Fruit fly (Drosophila melanogaster): ENCODE measurements around the gene CG17260.

Gene CG17260

DNA sequence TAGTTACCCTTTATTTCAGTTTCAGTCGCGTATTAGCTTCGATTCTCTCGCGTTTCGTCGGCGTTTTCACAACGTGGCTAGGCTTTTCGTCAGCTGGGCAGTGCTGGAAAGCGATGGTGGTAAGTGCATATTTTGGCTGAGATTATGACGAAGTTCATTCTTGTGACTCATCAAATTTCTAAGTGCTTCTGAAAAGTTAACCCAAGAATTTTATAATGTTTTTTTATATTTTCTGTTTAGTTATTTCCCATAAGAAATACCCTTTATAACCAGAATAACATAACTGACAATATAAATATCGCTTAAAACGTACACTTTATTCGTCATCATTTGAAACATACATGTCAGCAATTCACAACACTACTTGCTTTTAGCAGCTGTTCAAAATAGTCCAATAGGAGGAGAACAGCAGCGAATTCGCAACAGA lies at the start of gene CG17260, which contains the start of gene SerRS:
TSS of gene CG17260 (plus strand) at position 78 of the 427 bp plus-strand sequence.
TSS of gene SerRS (minus strand) at position 251 of the 427 bp plus-strand sequence.
- TF ChIP-seq CTCF (optimal IDR thresholded peaks at IDR 0.05) (no peak), CG8478 (optimal IDR thresholded peaks at IDR 0.05) (no peak)

dm6 chr2L:2987681-2988381 lies 49.2 kb upstream of the CG17260 start, which contains the start of the genes Chd1 and Bem46:
TSS of gene Chd1 (minus strand) at chr2L:2987723.
TSS of gene Bem46 (plus strand) at chr2L:2988116.
- TF ChIP-seq CTCF (optimal IDR thresholded peaks at IDR 0.05) (peak in 1 of 2 experiments; percentile 17), CG8478 (optimal IDR thresholded peaks at IDR 0.05) (no peak)

dm6 chr2L:2992664-2993174 lies 44.3 kb upstream of the CG17260 start, which contains the start of the genes okr and CG3558:
TSS of gene okr (minus strand) at chr2L:2992759.
TSS of gene CG3558 (plus strand) at chr2L:2992870.
- no peak for TF ChIP-seq CG8478 (optimal IDR thresholded peaks at IDR 0.05)
- TF ChIP-seq CTCF (optimal IDR thresholded peaks at IDR 0.05) = peak in 1 of 2 experiments; percentile 2

dm6 chr2L:2993236-2993635 lies 43.8 kb upstream of the CG17260 start:
- TF ChIP-seq CG8478 (optimal IDR thresholded peaks at IDR 0.05) = no peak
- TF ChIP-seq CTCF (optimal IDR thresholded peaks at IDR 0.05) = no peak

dm6 chr2L:2993702-2994101 lies 43.3 kb upstream of the CG17260 start:
- TF ChIP-seq CG8478 (optimal IDR thresholded peaks at IDR 0.05) = no peak
- TF ChIP-seq CTCF (optimal IDR thresholded peaks at IDR 0.05) = no peak

DNA sequence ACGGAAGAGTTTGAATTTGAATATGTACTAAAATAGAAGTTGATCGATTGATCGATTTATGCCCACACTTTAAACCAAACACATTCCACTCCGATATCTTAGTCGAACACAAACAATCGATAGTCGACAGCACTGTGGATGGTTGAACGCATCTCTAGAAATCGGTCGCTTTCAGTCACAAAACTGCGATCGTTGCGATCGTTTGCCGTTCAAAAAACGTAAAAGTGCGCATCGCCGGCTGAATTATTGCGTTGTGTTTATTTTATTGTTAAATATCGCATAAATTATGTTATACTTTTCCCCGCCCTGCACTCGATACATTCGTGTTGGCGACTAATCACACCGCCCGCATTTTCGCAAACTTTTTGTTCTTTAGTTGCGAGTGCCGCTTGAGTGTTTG lies 37.9 kb upstream of the CG17260 start, which contains the start of gene Ccdc85:
TSS of gene Ccdc85 (plus strand) at position 174 of the 400 bp plus-strand sequence.
- no peak for TF ChIP-seq CG8478 (optimal IDR thresholded peaks at IDR 0.05)
- TF ChIP-seq CTCF (optimal IDR thresholded peaks at IDR 0.05) = peak; percentile 23 to 51

DNA sequence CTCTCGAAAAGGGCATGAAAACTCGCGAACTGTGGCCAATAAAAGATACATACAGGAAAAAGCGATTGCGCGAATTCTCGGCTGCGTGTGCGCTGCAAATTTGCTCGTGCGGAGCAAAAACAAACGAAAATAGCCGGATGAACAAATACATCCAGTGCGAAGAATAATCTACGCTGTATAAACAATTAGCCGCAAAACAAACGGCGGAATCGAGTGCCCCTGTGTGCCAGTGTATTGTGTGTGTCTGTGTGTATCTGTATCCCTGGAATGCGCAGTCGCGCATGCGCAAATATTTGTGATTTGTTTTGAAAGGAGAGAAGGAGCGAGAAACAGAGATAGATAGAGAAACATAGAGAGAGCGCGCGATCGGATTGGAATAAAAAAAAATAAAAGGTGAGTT lies 37.4 kb upstream of the CG17260 start:
- TF ChIP-seq CTCF (optimal IDR thresholded peaks at IDR 0.05) (no peak), CG8478 (optimal IDR thresholded peaks at IDR 0.05) (no peak)

dm6 chr2L:3000517-3000934 lies 36.5 kb upstream of the CG17260 start:
- no peak for TF ChIP-seq CTCF (optimal IDR thresholded peaks at IDR 0.05)
- TF ChIP-seq CG8478 (optimal IDR thresholded peaks at IDR 0.05) = no peak

- TF ChIP-seq CTCF (optimal IDR thresholded peaks at IDR 0.05) = no peak
- no peak for TF ChIP-seq CG8478 (optimal IDR thresholded peaks at IDR 0.05)
These were observed 35.1 kb upstream of the CG17260 start for dm6 chr2L:3001953-3002352.

DNA sequence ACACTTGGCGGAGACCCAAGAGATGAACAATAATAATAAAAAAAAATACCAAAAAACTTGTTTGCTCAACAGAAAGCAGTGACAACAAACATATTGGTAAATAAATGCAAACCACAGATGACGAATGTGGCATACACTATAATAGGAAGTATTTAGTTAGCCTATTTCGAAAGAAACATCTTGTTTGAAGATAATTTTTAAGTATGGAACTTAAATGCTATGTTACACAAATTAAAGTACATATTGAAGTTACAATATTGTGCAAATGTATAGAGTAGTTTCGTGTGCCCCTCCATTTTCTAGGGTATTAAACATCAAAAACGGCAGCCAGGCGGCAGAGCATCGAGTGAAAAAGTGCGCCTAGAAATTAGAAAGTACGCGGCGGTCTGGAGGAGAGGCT lies 33.6 kb upstream of the CG17260 start:
- TF ChIP-seq CG8478 (optimal IDR thresholded peaks at IDR 0.05) (no peak), CTCF (optimal IDR thresholded peaks at IDR 0.05) (no peak)

DNA sequence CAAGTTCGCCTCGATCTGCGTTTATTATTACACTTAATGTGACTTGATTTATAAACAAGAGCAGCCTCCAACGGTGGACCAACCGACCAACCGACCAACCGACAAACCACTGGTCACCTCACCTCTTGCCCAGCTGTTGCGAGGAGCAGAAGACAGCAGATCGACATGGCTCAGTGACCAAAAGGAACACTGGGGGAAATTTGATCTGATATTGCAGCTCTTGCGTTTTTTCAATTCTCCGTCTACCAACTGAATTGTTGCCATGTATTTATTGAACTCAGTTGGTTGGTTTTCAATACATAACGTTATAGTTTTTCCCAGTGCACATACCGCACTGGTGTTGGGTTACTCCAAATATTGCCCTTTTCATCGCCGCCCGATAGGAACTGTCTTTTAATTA lies 32.4 kb upstream of the CG17260 start:
- no peak for TF ChIP-seq CTCF (optimal IDR thresholded peaks at IDR 0.05)

DNA sequence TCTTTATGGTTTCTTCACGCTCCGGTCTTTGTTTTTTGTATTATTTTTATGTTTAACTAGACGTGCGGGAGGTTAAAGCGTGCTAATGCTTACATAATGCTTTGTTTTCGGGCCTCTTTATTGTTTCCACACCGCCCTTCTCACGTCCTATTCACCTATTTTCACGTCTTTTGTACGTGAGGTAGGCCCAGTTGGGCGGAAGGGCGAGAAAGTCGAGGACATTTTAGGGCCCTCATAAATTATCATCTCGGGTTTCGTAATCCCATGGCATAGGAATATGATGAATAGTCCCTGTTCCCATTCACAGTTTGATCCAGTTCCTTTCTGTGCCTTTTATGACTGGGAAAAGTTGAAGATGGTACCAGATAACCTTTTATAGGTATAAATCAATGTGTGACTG lies 31.5 kb upstream of the CG17260 start:
- no peak for TF ChIP-seq CG8478 (optimal IDR thresholded peaks at IDR 0.05)
- TF ChIP-seq CTCF (optimal IDR thresholded peaks at IDR 0.05) = no peak

dm6 chr2L:3006194-3006593 lies 30.8 kb upstream of the CG17260 start:
- no peak for TF ChIP-seq CTCF (optimal IDR thresholded peaks at IDR 0.05)
- TF ChIP-seq CG8478 (optimal IDR thresholded peaks at IDR 0.05) = no peak

DNA sequence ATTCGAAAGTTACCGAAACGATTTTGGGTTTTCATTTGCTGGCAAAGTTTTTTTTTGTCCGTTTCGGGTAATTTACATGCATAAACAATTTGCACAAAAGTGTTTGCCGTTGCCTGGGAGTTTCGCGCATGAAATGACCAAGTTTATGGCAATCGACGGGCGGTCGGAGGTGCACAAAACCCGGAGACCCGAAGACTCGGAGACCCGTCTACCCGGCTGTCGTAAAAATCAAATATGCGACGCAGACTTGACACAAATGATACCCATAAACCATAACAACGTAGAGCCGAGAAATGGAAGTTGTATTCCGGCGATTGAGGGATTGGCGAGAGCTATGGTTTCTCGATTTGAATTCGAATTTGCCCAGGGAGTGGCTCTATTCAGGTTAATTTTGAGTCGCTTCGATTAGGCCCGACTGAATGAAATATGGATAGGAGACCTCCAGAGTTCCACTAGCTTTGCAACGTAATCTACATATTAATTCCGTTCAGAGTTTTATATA lies 30.1 kb upstream of the CG17260 start:
- no peak for TF ChIP-seq CG8478 (optimal IDR thresholded peaks at IDR 0.05)
- TF ChIP-seq CTCF (optimal IDR thresholded peaks at IDR 0.05) = no peak

dm6 chr2L:3009438-3009837 lies 27.6 kb upstream of the CG17260 start:
- TF ChIP-seq CTCF (optimal IDR thresholded peaks at IDR 0.05) (no peak), CG8478 (optimal IDR thresholded peaks at IDR 0.05) (no peak)

DNA sequence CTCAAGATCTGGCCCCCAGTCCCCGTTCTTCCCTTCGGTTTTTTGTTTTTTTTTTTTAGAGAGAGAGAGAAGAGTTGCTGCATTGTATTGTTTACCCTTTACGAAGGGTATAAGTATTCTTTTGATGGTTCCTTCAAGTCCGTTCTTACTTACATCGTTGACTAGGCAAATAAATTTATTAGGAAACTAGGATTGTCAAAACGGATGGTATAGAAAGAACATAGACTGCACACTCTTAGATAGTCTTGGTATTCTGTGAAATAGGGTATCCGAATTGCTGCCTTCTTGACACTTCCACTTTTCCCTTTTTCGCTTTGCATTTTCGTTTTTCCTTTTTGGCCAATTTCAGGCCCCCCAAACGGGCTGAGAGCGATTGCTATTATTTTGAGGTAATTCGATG lies 25.5 kb upstream of the CG17260 start:
- no peak for TF ChIP-seq CG8478 (optimal IDR thresholded peaks at IDR 0.05)
